Fruit fly (Drosophila melanogaster): ENCODE data around the gene Tcs5.

Tcs5 gene

DNA sequence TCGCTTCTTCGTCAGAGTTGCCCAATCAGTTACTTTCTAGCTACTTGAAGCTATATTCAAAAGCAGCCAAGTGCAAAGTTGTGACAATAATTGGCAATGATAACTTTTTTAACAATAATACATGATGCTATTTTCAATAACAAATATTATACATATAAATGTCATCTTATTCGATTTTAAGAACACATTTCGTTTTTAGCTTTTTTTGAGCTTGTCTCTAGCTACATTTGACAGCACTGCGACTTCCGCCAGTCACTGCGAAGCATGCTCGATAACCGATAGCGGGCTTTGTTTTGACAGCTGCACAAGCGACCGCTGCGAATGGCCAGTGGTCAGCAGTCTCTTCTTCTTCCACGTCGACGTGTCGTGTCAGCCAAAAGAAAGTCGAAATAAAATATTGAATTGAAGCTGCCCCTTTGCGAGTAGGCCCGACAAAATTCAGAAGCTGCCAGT, 13.2 kb upstream of the Tcs5 start, which contains the start of the genes Gen and Srp54k (continued):
- TF ChIP-seq B-H2 (GFP tag; optimal IDR thresholded peaks at IDR 0.05): peak; percentile 46
- TF ChIP-seq CG8281 (tag; optimal IDR thresholded peaks at IDR 0.05): no peak
- TF ChIP-seq shn (GFP tag; optimal IDR thresholded peaks at IDR 0.05): no peak
- no peak for TF ChIP-seq aop (GFP tag; IDR thresholded peaks at IDR 0.05)
- no peak for TF ChIP-seq CG8359 (GFP tag; optimal IDR thresholded peaks at IDR 0.05; ENCODE audit: borderline replicate concordance)
- no peak for TF ChIP-seq ranshi (GFP tag; IDR thresholded peaks at IDR 0.05)
- TF ChIP-seq CG7271 (tag; optimal IDR thresholded peaks at IDR 0.05): no peak
- no peak for TF ChIP-seq wek (GFP tag; optimal IDR thresholded peaks at IDR 0.05)
- TF ChIP-seq ci (GFP tag; IDR thresholded peaks at IDR 0.05): peak; percentile 60; the same call in 2 of the 3 replicates
- no peak for TF ChIP-seq CG9876 (GFP tag; optimal IDR thresholded peaks at IDR 0.05)
- no peak for TF ChIP-seq Dip2 (GFP tag; IDR thresholded peaks at IDR 0.05)
- TF ChIP-seq NK7.1 (GFP tag; optimal IDR thresholded peaks at IDR 0.05): peak; percentile 7
- no peak for TF ChIP-seq CG11247 (GFP tag; IDR thresholded peaks at IDR 0.05)
- no peak for TF ChIP-seq CkIIα-i1 (GFP tag; IDR thresholded peaks at IDR 0.05)
- peak; percentile 46 for TF ChIP-seq BEAF-32 (GFP tag; optimal IDR thresholded peaks at IDR 0.05)
- no peak for TF ChIP-seq CG32772 (GFP tag; IDR thresholded peaks at IDR 0.05)
- no peak for TF ChIP-seq D (optimal IDR thresholded peaks at IDR 0.05)
- TF ChIP-seq D (GFP tag; optimal IDR thresholded peaks at IDR 0.05): no peak
- no peak for TF ChIP-seq CG3995 (GFP tag; optimal IDR thresholded peaks at IDR 0.05)
- TF ChIP-seq NC2β (GFP tag; optimal IDR thresholded peaks at IDR 0.05): peak; percentile 56
- no peak for TF ChIP-seq Ravus (GFP tag; IDR thresholded peaks at IDR 0.05)
- no peak for TF ChIP-seq CG8089 (GFP tag; optimal IDR thresholded peaks at IDR 0.05)
- TF ChIP-seq CG7839 (tag; optimal IDR thresholded peaks at IDR 0.05): no peak
- peak; percentile 22 for TF ChIP-seq CG13624 (GFP tag; optimal IDR thresholded peaks at IDR 0.05)
- peak; percentile 4 for TF ChIP-seq scrt (GFP tag; optimal IDR thresholded peaks at IDR 0.05)
- peak; percentile 33 for TF ChIP-seq NfI (GFP tag; optimal IDR thresholded peaks at IDR 0.05)
- no peak for TF ChIP-seq CG10366 (GFP tag; IDR thresholded peaks at IDR 0.05)
- TF ChIP-seq CG31388 (GFP tag; optimal IDR thresholded peaks at IDR 0.05): no peak
- TF ChIP-seq CG4854 (GFP tag; optimal IDR thresholded peaks at IDR 0.05): no peak
- TF ChIP-seq CHES-1-like (GFP tag; optimal IDR thresholded peaks at IDR 0.05): peak; percentile 66
- peak; percentile 5 for TF ChIP-seq ind (GFP tag; optimal IDR thresholded peaks at IDR 0.05)
- peak; percentile 23 for TF ChIP-seq Hr3 (GFP tag; optimal IDR thresholded peaks at IDR 0.05)
- TF ChIP-seq CG16815 (GFP tag; optimal IDR thresholded peaks at IDR 0.05): no peak
- TF ChIP-seq CG8290 (GFP tag; optimal IDR thresholded peaks at IDR 0.05): no peak
- no peak for TF ChIP-seq CG8290 (tag; optimal IDR thresholded peaks at IDR 0.05)
- TF ChIP-seq CG42726 (GFP tag; IDR thresholded peaks at IDR 0.05; ENCODE audit: partially characterized antibody): peak; percentile 8; the same call in 1 of the 2 replicates
- no peak for TF ChIP-seq Max (GFP tag; optimal IDR thresholded peaks at IDR 0.05)
- TF ChIP-seq abd-A (tag; optimal IDR thresholded peaks at IDR 0.05): no peak
- peak; percentile 41 for TF ChIP-seq Sry-δ (GFP tag; optimal IDR thresholded peaks at IDR 0.05)
- TF ChIP-seq E2f1 (GFP tag; IDR thresholded peaks at IDR 0.05): 0 out of 2 replicates have a peak, but pooled peaks have one; percentile 9
- TF ChIP-seq Myb (GFP tag; optimal IDR thresholded peaks at IDR 0.05): peak; percentile 27
- peak; percentile 46 for TF ChIP-seq CG15601 (tag; optimal IDR thresholded peaks at IDR 0.05)
- TF ChIP-seq otp (GFP tag; IDR thresholded peaks at IDR 0.05): no peak
- no peak for TF ChIP-seq CG10959 (GFP tag; IDR thresholded peaks at IDR 0.05)
- no peak for TF ChIP-seq zen2 (GFP tag; IDR thresholded peaks at IDR 0.05; ENCODE audit: partially characterized antibody)
- TF ChIP-seq kah (GFP tag; optimal IDR thresholded peaks at IDR 0.05): no peak
- TF ChIP-seq CG18011 (GFP tag; optimal IDR thresholded peaks at IDR 0.05): peak; percentile 3
- TF ChIP-seq CG5953 (GFP tag; IDR thresholded peaks at IDR 0.05): no peak
- TF ChIP-seq CG16779 (GFP tag; IDR thresholded peaks at IDR 0.05): no peak
- TF ChIP-seq Usf (GFP tag; optimal IDR thresholded peaks at IDR 0.05): no peak
- no peak for TF ChIP-seq tup (GFP tag; optimal IDR thresholded peaks at IDR 0.05)
- TF ChIP-seq CG2116 (GFP tag; optimal IDR thresholded peaks at IDR 0.05): peak; percentile 35

Measured in whole organism, embryonic.